Fruit fly (Drosophila melanogaster) whole organism, pupa: Measurements from ENCODE around the gene B52.

Experiments
- CG12605 ChIP-seq: fragments of 200-800 bp; sonication (Bioruptor generic); IDR thresholded peaks from 2 replicates; pipeline ENCODE4 v1.3.6; 2022; ENCODE audit warnings: missing biosample characterization, missing genetic modification characterization
- CG14655 ChIP-seq: fragments of 200-800 bp; sonication (Bioruptor generic); optimal IDR thresholded peaks from 3 replicates; lab custom pipeline; 2017; ENCODE audit warnings: mild to moderate bottlenecking, missing biosample characterization, missing genetic modification reagents, missing genetic modification characterization
- CG34367 ChIP-seq: fragments of 200-800 bp; sonication (Bioruptor generic); optimal IDR thresholded peaks from 2 replicates; lab custom pipeline; 2018; ENCODE audit warnings: missing biosample characterization, mild to moderate bottlenecking, missing genetic modification characterization
- EcR ChIP-seq: fragments of 200-800 bp; sonication (Bioruptor generic); optimal IDR thresholded peaks from 3 replicates; lab custom pipeline; 2019; ENCODE audit warnings: missing biosample characterization, missing genetic modification characterization, mild to moderate bottlenecking, moderate library complexity, missing genetic modification reagents
- Pif1A ChIP-seq: fragments of 200-800 bp; sonication (Bioruptor generic); optimal IDR thresholded peaks from 3 replicates; lab custom pipeline; 2016; ENCODE audit warnings: missing biosample characterization, missing genetic modification characterization
- gl ChIP-seq: fragments of 200-800 bp; sonication (Bioruptor generic); optimal IDR thresholded peaks from 2 replicates; lab custom pipeline; 2018; ENCODE audit warnings: missing biosample characterization, mild to moderate bottlenecking, missing genetic modification characterization

dm6 chr3R:13665992-13666391, 4.9 kb downstream of the B52 start:
- no peak for TF ChIP-seq gl (tag; lab: Kevin White, UChicago)
- no peak for TF ChIP-seq EcR (GFP tag; lab: Kevin White, UChicago)
- TF ChIP-seq Pif1A (GFP tag; lab: Kevin White, UChicago), result no peak
- no peak for TF ChIP-seq CG34367 (tag; lab: Kevin White, UChicago)
- TF ChIP-seq CG12605, result no peak
- TF ChIP-seq CG14655, result no peak
